Worm (Caenorhabditis elegans) whole organism, young adult: ENCODE data around the gene K05F1.14.
A peak's percentile ranks its signal among the peaks of the same experiment; 100 is the strongest.

Experiments used
- F49E8.2 ChIP-seq: sonication (generic microtip); optimal IDR thresholded peaks from 3 replicates; lab custom pipeline; 2017; ENCODE audit warnings: missing genetic modification characterization, mild to moderate bottlenecking, missing compliant biosample characterization, antibody characterized with exemption, moderate library complexity; ENCODE audit not compliant: insufficient read depth
- F52B5.7 ChIP-seq: sonication (generic microtip); optimal IDR thresholded peaks from 2 replicates; lab custom pipeline; 2016; ENCODE audit warnings: mild to moderate bottlenecking, missing genetic modification characterization, missing compliant biosample characterization
- F55B11.4 ChIP-seq: sonication (generic microtip); optimal IDR thresholded peaks from 2 replicates; lab custom pipeline; 2016; ENCODE audit warnings: missing compliant biosample characterization, missing genetic modification characterization, borderline replicate concordance; ENCODE audit not compliant: insufficient read depth
- ceh-27 ChIP-seq: fragments of 200-800 bp; sonication (Bioruptor generic); optimal IDR thresholded peaks from 2 replicates; lab custom pipeline; 2018; ENCODE audit warnings: mild to moderate bottlenecking, missing genetic modification characterization, moderate library complexity, missing compliant biosample characterization
- dpff-1 ChIP-seq: sonication (generic microtip); optimal IDR thresholded peaks from 2 replicates; lab custom pipeline; 2017; ENCODE audit warnings: mild to moderate bottlenecking, missing genetic modification characterization, missing compliant biosample characterization
- gei-17 ChIP-seq: fragments of 200-800 bp; sonication (Bioruptor generic); optimal IDR thresholded peaks from 2 replicates; lab custom pipeline; 2018; ENCODE audit warnings: mild to moderate bottlenecking, missing genetic modification characterization, missing compliant biosample characterization
- hrde-1 ChIP-seq: sonication (generic microtip); optimal IDR thresholded peaks from 2 replicates; lab custom pipeline; 2016; ENCODE audit warnings: missing genetic modification characterization, mild to moderate bottlenecking, missing compliant biosample characterization, moderate library complexity, missing genotype, missing genetic modification reagents, borderline replicate concordance
- madf-8 ChIP-seq: fragments of 200-800 bp; sonication (Bioruptor generic); conservative IDR thresholded peaks from 2 replicates; pipeline ENCODE4 v1.3.6; 2022; ENCODE audit warnings: missing genetic modification reagents, missing genetic modification characterization, missing compliant biosample characterization
- nhr-80 ChIP-seq: sonication (generic microtip); optimal IDR thresholded peaks from 2 replicates; lab custom pipeline; 2016; ENCODE audit warnings: missing genetic modification characterization, missing compliant biosample characterization
- pbrm-1 ChIP-seq: fragments of 200-800 bp; sonication (Bioruptor generic); IDR thresholded peaks from 2 replicates; pipeline ENCODE4 v1.3.6; 2022; ENCODE audit warnings: missing genetic modification reagents, missing genetic modification characterization, missing compliant biosample characterization

The K05F1.14 gene

ce11 chrII:5745088-5745487 lies 47.3 kb downstream of the K05F1.14 start, which contains the start of gene F10C1.9:
Gene F10C1.9 (minus strand): TSS chrII:5745284.
- TF ChIP-seq dpff-1 (tag; lab: Kevin White, UChicago), result no peak
- no peak for TF ChIP-seq F52B5.7 (tag; lab: Kevin White, UChicago)
- TF ChIP-seq hrde-1 (tag; lab: Kevin White, UChicago), result no peak
- TF ChIP-seq F55B11.4 (tag; lab: Kevin White, UChicago), result no peak
- TF ChIP-seq ceh-27, result no peak
- no peak for TF ChIP-seq F49E8.2 (tag; lab: Kevin White, UChicago)
- TF ChIP-seq, all 124 proteins: peak for 0

DNA sequence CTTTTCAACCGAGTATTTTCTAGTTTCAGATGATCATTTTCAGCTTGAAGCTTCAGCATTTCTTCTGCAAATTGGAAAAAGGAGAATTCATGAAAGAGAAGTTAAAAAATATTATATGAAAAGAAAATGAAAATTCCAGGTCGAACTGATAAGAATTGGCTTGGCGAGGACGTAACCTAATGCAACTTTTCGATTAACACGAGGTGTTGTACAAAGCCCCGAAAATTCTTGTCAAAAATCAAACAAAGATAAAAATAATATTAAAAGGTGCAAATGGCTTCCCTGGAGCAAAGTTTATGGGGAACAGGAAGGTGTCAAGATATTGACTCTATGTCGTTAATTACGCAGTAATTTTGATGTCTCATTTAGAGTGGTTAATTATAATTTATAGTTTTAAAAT lies 48.0 kb downstream of the K05F1.14 start:
- TF ChIP-seq pbrm-1 (no peak), nhr-80 (peak; percentile 67), gei-17 (GFP tag; lab: Kevin White, UChicago) (no peak)

- TF ChIP-seq nhr-80, result peak; percentile 32
- no peak for TF ChIP-seq madf-8 (GFP tag; lab: Robert Waterston, UW)
Measured at ce11 chrII:5742767-5743166, 49.6 kb downstream of the K05F1.14 start.
